Worm (Caenorhabditis elegans) whole organism, midembryonic: ENCODE data around the gene fbxb-15.

Experiments
- cog-1 ChIP-seq: sonication (generic microtip); optimal IDR thresholded peaks from 2 replicates; lab custom pipeline; 2016; ENCODE audit warnings: missing genetic modification characterization, missing compliant biosample characterization
- flt-1 ChIP-seq: fragments of 200-800 bp; sonication (Bioruptor generic); IDR thresholded peaks from 2 replicates; pipeline ENCODE4 v1.3.6; 2022; ENCODE audit warnings: missing genetic modification characterization, missing compliant biosample characterization
- med-1 ChIP-seq: sonication (generic microtip); optimal IDR thresholded peaks from 2 replicates; lab custom pipeline; 2017; ENCODE audit warnings: missing genetic modification characterization, mild to moderate bottlenecking, missing compliant biosample characterization, antibody characterized with exemption, missing genetic modification reagents; ENCODE audit not compliant: insufficient read depth
- ref-1 ChIP-seq: fragments of 200-800 bp; sonication (Bioruptor generic); conservative IDR thresholded peaks from 2 replicates; pipeline ENCODE4 v1.3.6; 2022; ENCODE audit warnings: missing genetic modification reagents, missing genetic modification characterization, missing compliant biosample characterization
- ztf-23 ChIP-seq: fragments of 200-800 bp; sonication (Bioruptor generic); IDR thresholded peaks from 2 replicates; pipeline ENCODE4 v1.3.6; 2022; ENCODE audit warnings: missing genetic modification reagents, missing genetic modification characterization, missing compliant biosample characterization
- ztf-29 ChIP-seq: fragments of 200-800 bp; sonication (Bioruptor generic); IDR thresholded peaks from 2 replicates; pipeline ENCODE4 v1.3.6; 2022; ENCODE audit warnings: missing genetic modification reagents, missing genetic modification characterization, missing compliant biosample characterization

- TF ChIP-seq med-1 (GFP tag; lab: Kevin White, UChicago) (no peak), ztf-29 (no peak), flt-1 (GFP tag; lab: Robert Waterston, UW) (no peak), cog-1 (tag; lab: Kevin White, UChicago) (no peak), ref-1 (no peak), ztf-23 (GFP tag; lab: Robert Waterston, UW) (no peak)
Measured at ce11 chrII:1695861-1696260, 42.6 kb upstream of the fbxb-15 start, which contains the start of gene F58E1.13.
